Fruit fly (Drosophila melanogaster) whole organism, embryonic: ENCODE data around the gene CG13063.

Experiments used
- Abd-B ChIP-seq: fragments of 200-800 bp; sonication (Bioruptor generic); optimal IDR thresholded peaks from 2 replicates; lab custom pipeline; 2018; ENCODE audit warnings: missing biosample characterization, mild to moderate bottlenecking, missing genetic modification characterization, moderate library complexity
- CG10543 ChIP-seq: fragments of 200-800 bp; sonication (Bioruptor generic); optimal IDR thresholded peaks from 3 replicates; lab custom pipeline; 2017; ENCODE audit warnings: missing biosample characterization, mild to moderate bottlenecking, missing genetic modification characterization, moderate library complexity
- CG12219 ChIP-seq: fragments of 200-800 bp; sonication (Bioruptor generic); optimal IDR thresholded peaks from 3 replicates; lab custom pipeline; 2018; ENCODE audit warnings: missing biosample characterization, mild to moderate bottlenecking, missing genetic modification characterization
- CG12942 ChIP-seq: fragments of 200-800 bp; sonication (Bioruptor generic); optimal IDR thresholded peaks from 3 replicates; lab custom pipeline; 2016; ENCODE audit warnings: missing biosample characterization, missing genetic modification characterization
- CG13894 ChIP-seq: fragments of 200-800 bp; sonication (Bioruptor generic); optimal IDR thresholded peaks from 3 replicates; lab custom pipeline; 2018; ENCODE audit warnings: missing biosample characterization, mild to moderate bottlenecking, missing genetic modification characterization, moderate library complexity
- CG14014 ChIP-seq: fragments of 200-800 bp; sonication (Bioruptor generic); IDR thresholded peaks from 2 replicates; pipeline ENCODE4 v1.3.6; 2022; ENCODE audit warnings: missing biosample characterization, missing genetic modification characterization
- CG14667 ChIP-seq: fragments of 200-800 bp; sonication (Bioruptor generic); IDR thresholded peaks from 2 replicates; pipeline ENCODE4 v1.3.6; 2022; ENCODE audit warnings: missing biosample characterization, missing genetic modification characterization
- CG15514 ChIP-seq: fragments of 200-800 bp; sonication (Bioruptor generic); optimal IDR thresholded peaks from 3 replicates; lab custom pipeline; 2017; ENCODE audit warnings: missing biosample characterization, missing genetic modification characterization, mild to moderate bottlenecking, moderate library complexity, missing genetic modification reagents
- CG16863 ChIP-seq: fragments of 200-800 bp; sonication (Bioruptor generic); optimal IDR thresholded peaks from 3 replicates; lab custom pipeline; 2016; ENCODE audit warnings: missing biosample characterization, missing genetic modification characterization
- CG17361 ChIP-seq: fragments of 200-800 bp; sonication (Bioruptor generic); IDR thresholded peaks from 3 replicates; pipeline ENCODE4 v1.3.6; 2022; ENCODE audit warnings: missing biosample characterization, missing genetic modification characterization
- CG2678 ChIP-seq: fragments of 200-800 bp; sonication (Bioruptor generic); optimal IDR thresholded peaks from 3 replicates; lab custom pipeline; 2019; ENCODE audit warnings: missing biosample characterization, mild to moderate bottlenecking, missing genetic modification characterization, moderate library complexity
- CG3065 ChIP-seq: fragments of 200-800 bp; sonication (Bioruptor generic); optimal IDR thresholded peaks from 2 replicates; lab custom pipeline; 2016; ENCODE audit warnings: missing biosample characterization, missing genetic modification characterization
- CG32767 ChIP-seq: fragments of 200-800 bp; sonication (Bioruptor generic); IDR thresholded peaks from 2 replicates; pipeline ENCODE4 v1.3.6; 2022; ENCODE audit warnings: missing biosample characterization, missing genetic modification characterization
- CG34376 ChIP-seq: fragments of 200-800 bp; sonication (Bioruptor generic); optimal IDR thresholded peaks from 2 replicates; lab custom pipeline; 2018; ENCODE audit warnings: missing biosample characterization, mild to moderate bottlenecking, missing genetic modification characterization
- CG5245 ChIP-seq: fragments of 200-800 bp; sonication (Bioruptor generic); optimal IDR thresholded peaks from 3 replicates; lab custom pipeline; 2016; ENCODE audit warnings: missing biosample characterization, missing genetic modification characterization
- CG6689 ChIP-seq: fragments of 200-800 bp; sonication (Bioruptor generic); IDR thresholded peaks from 2 replicates; pipeline ENCODE4 v1.3.6; 2022; ENCODE audit warnings: missing biosample characterization, missing genetic modification characterization
- CG6765 ChIP-seq: fragments of 200-800 bp; sonication (Bioruptor generic); optimal IDR thresholded peaks from 3 replicates; lab custom pipeline; 2017; ENCODE audit warnings: missing biosample characterization, mild to moderate bottlenecking, missing genetic modification characterization
- CG7928 ChIP-seq: fragments of 200-800 bp; sonication (Bioruptor generic); optimal IDR thresholded peaks from 2 replicates; lab custom pipeline; 2017; ENCODE audit warnings: missing biosample characterization, mild to moderate bottlenecking, missing genetic modification characterization
- CG8924 ChIP-seq: fragments of 200-800 bp; optimal IDR thresholded peaks from 3 replicates; lab custom pipeline; 2019; ENCODE audit warnings: missing biosample characterization, mild to moderate bottlenecking, missing genetic modification characterization, moderate library complexity
- CG9215 ChIP-seq: fragments of 200-800 bp; sonication (Bioruptor generic); IDR thresholded peaks from 2 replicates; pipeline ENCODE4 v1.3.6; 2022; ENCODE audit warnings: missing biosample characterization, missing genetic modification characterization
- CG9609 ChIP-seq: fragments of 200-800 bp; sonication (Bioruptor generic); optimal IDR thresholded peaks from 3 replicates; lab custom pipeline; 2016; ENCODE audit warnings: missing biosample characterization, missing genetic modification characterization
- CHES-1-like ChIP-seq: fragments of 200-800 bp; sonication (Bioruptor generic); optimal IDR thresholded peaks from 2 replicates; lab custom pipeline; 2016; ENCODE audit warnings: missing biosample characterization, missing genetic modification characterization
- Dbx ChIP-seq: fragments of 200-800 bp; sonication (Bioruptor generic); IDR thresholded peaks from 3 replicates; pipeline ENCODE4 v1.3.6; 2022; ENCODE audit warnings: missing biosample characterization, missing genetic modification characterization
- Fer1 ChIP-seq: fragments of 200-800 bp; sonication (Bioruptor generic); optimal IDR thresholded peaks from 2 replicates; lab custom pipeline; 2017; ENCODE audit warnings: missing biosample characterization, mild to moderate bottlenecking, missing genetic modification characterization
- Hmr ChIP-seq: fragments of 200-800 bp; sonication (Bioruptor generic); optimal IDR thresholded peaks from 3 replicates; lab custom pipeline; 2017; ENCODE audit warnings: mild to moderate bottlenecking, missing biosample characterization, missing genetic modification reagents, missing genetic modification characterization
- Hr3 ChIP-seq: fragments of 200-800 bp; sonication (Bioruptor generic); optimal IDR thresholded peaks from 3 replicates; lab custom pipeline; 2016; ENCODE audit warnings: missing biosample characterization, missing genetic modification characterization
- Kr ChIP-seq: fragments of 200-800 bp; sonication (Bioruptor generic); optimal IDR thresholded peaks from 2 replicates; lab custom pipeline; 2017; ENCODE audit warnings: missing biosample characterization, mild to moderate bottlenecking, missing genetic modification characterization
- MESR4 ChIP-seq: fragments of 200-800 bp; sonication (Bioruptor generic); optimal IDR thresholded peaks from 2 replicates; lab custom pipeline; 2018; ENCODE audit warnings: missing biosample characterization, mild to moderate bottlenecking, missing genetic modification characterization, moderate library complexity
- NfI ChIP-seq: fragments of 200-800 bp; sonication (Bioruptor generic); optimal IDR thresholded peaks from 3 replicates; lab custom pipeline; 2018; ENCODE audit warnings: missing biosample characterization, mild to moderate bottlenecking, missing genetic modification characterization, moderate library complexity
- Ptx1 ChIP-seq: fragments of 200-800 bp; sonication (Bioruptor generic); IDR thresholded peaks from 2 replicates; pipeline ENCODE4 v1.3.6; 2022; ENCODE audit warnings: missing biosample characterization, missing genetic modification characterization
- Side ChIP-seq: fragments of 200-800 bp; sonication (Bioruptor generic); optimal IDR thresholded peaks from 2 replicates; lab custom pipeline; 2016; ENCODE audit warnings: missing biosample characterization, missing genetic modification characterization
- Sox102F ChIP-seq: fragments of 200-800 bp; sonication (Bioruptor generic); optimal IDR thresholded peaks from 2 replicates; lab custom pipeline; 2018; ENCODE audit warnings: missing biosample characterization, mild to moderate bottlenecking, missing genetic modification characterization, moderate library complexity
- YL-1 ChIP-seq: fragments of 200-800 bp; sonication (Bioruptor generic); optimal IDR thresholded peaks from 3 replicates; lab custom pipeline; 2017; ENCODE audit warnings: missing biosample characterization, mild to moderate bottlenecking, missing genetic modification characterization
- abd-A ChIP-seq: fragments of 200-800 bp; sonication (Bioruptor generic); optimal IDR thresholded peaks from 3 replicates; lab custom pipeline; 2019; ENCODE audit warnings: missing biosample characterization, mild to moderate bottlenecking, missing genetic modification characterization, moderate library complexity
- aop ChIP-seq: fragments of 200-800 bp; sonication (Bioruptor generic); IDR thresholded peaks from 2 replicates; pipeline ENCODE4 v1.3.6; 2022; ENCODE audit warnings: missing biosample characterization, missing genetic modification characterization
- ara ChIP-seq: fragments of 200-800 bp; sonication (Bioruptor generic); IDR thresholded peaks from 2 replicates; pipeline ENCODE4 v1.3.6; 2022; ENCODE audit warnings: missing biosample characterization, missing genetic modification characterization
- bsh ChIP-seq, 2 experiments: fragments of 200-800 bp; sonication (Bioruptor generic); optimal IDR thresholded peaks; 2 replicates each; lab custom pipeline; 2017 to 2018; ENCODE audit warnings: mild to moderate bottlenecking in 2 of 2, missing biosample characterization in 2 of 2, missing genetic modification characterization in 2 of 2, moderate library complexity in 1 of 2
- chn ChIP-seq: fragments of 200-800 bp; sonication (Bioruptor generic); optimal IDR thresholded peaks from 2 replicates; lab custom pipeline; 2016; ENCODE audit warnings: missing biosample characterization, missing genetic modification characterization
- jing ChIP-seq: fragments of 200-800 bp; sonication (Bioruptor generic); optimal IDR thresholded peaks from 2 replicates; lab custom pipeline; 2018; ENCODE audit warnings: missing biosample characterization, mild to moderate bottlenecking, missing genetic modification characterization
- lab ChIP-seq: fragments of 200-800 bp; sonication (Bioruptor generic); optimal IDR thresholded peaks from 3 replicates; lab custom pipeline; 2017; ENCODE audit warnings: missing biosample characterization, missing genetic modification characterization, mild to moderate bottlenecking, moderate library complexity, missing genetic modification reagents
- lmd ChIP-seq: fragments of 200-800 bp; sonication (Bioruptor generic); IDR thresholded peaks from 2 replicates; pipeline ENCODE4 v1.3.6; 2022; ENCODE audit warnings: missing biosample characterization, missing genetic modification characterization
- lov ChIP-seq, 2 experiments: fragments of 200-800 bp in 1 of 2; fragments of >200 bp in 1 of 2; sonication (Bioruptor generic) in 1 of 2; IDR thresholded peaks in 1 of 2; optimal IDR thresholded peaks in 1 of 2; 2 replicates in 1 of 2; 3 replicates in 1 of 2; pipeline versions ENCODE4 v1.3.6 to Lab custom; 2017 to 2022; ENCODE audit warnings: missing biosample characterization in 1 of 2, missing genetic modification characterization in 1 of 2
- nau ChIP-seq: fragments of 200-800 bp; sonication (Bioruptor generic); optimal IDR thresholded peaks from 3 replicates; lab custom pipeline; 2017; ENCODE audit warnings: missing biosample characterization, mild to moderate bottlenecking, missing genetic modification characterization, missing genetic modification reagents
- ranshi ChIP-seq: fragments of 200-800 bp; sonication (Bioruptor generic); IDR thresholded peaks from 2 replicates; pipeline ENCODE4 v1.3.6; 2022; ENCODE audit warnings: missing biosample characterization, missing genetic modification characterization
- run ChIP-seq: fragments of 200-800 bp; sonication (Bioruptor generic); optimal IDR thresholded peaks from 3 replicates; lab custom pipeline; 2018; ENCODE audit warnings: missing biosample characterization, mild to moderate bottlenecking, missing genetic modification characterization
- so ChIP-seq: fragments of 200-800 bp; sonication (Bioruptor generic); IDR thresholded peaks from 3 replicates; pipeline ENCODE4 v1.3.6; 2022; ENCODE audit warnings: missing biosample characterization, missing genetic modification characterization
- tgo ChIP-seq: fragments of 200-800 bp; sonication (Bioruptor generic); IDR thresholded peaks from 3 replicates; pipeline ENCODE4 v1.3.6; 2022; ENCODE audit warnings: missing biosample characterization, missing genetic modification characterization
- tio ChIP-seq: fragments of 200-800 bp; sonication (Bioruptor generic); optimal IDR thresholded peaks from 2 replicates; lab custom pipeline; 2017; ENCODE audit warnings: missing biosample characterization, missing genetic modification characterization, inconsistent platforms
- ttk ChIP-seq: fragments of 200-800 bp; sonication (Bioruptor generic); IDR thresholded peaks from 2 replicates; pipeline ENCODE4 v2.1.2; 2022; ENCODE audit warnings: missing biosample characterization, missing genetic modification characterization

Gene CG13063

DNA sequence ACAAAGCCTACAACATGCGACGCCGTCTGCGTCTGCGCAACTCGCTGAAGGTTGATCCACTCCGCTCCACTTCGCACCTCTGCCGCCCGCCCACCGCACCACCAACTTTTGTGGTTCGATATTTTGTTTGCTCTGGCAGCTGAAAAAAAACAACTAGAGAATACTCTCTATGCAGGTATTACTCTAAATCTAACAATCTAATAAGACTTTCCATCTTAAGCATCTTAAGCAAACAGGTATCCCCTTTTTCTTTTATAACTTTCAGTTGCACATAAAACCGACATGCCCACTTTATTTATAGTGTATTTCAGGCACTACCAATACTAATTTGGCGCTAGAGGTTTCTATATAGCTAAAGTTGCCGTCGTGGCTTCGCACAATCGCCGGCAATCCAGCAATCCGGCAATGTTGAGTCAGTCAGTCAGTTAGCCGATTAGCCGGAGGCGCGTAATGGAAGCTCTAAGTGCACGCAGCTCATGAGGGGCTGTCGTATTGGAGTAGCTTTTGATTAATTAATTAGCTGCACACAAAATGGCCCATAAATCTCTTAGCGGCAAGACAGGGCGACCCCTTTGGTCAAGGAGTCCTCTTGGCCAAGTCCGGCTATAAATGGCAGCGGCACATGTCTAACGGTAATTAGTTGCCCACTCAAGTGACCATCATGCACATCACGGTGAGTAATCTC, 21.9 kb downstream of the CG13063 start, which contains the start of gene CG13058 (continued):
- TF ChIP-seq bsh (GFP tag; optimal IDR thresholded peaks at IDR 0.05; lab: Kevin White, UChicago) (peak in 1 of 2 experiments; percentile 3), CG15514 (GFP tag; lab: Kevin White, UChicago) (peak; percentile 51), CG14667 (GFP tag; lab: Robert Waterston, UW) (0 out of 2 replicates have a peak, but pooled peaks have one; percentile 22), CHES-1-like (GFP tag; lab: Kevin White, UChicago) (peak; percentile 59), nau (peak; percentile 56), CG16863 (GFP tag; lab: Kevin White, UChicago) (peak; percentile 70), Dbx (GFP tag; lab: Robert Waterston, UW) (peak; percentile 64; the same call in 2 of the 3 replicates), lmd (GFP tag; lab: Robert Waterston, UW) (peak; percentile 67), YL-1 (GFP tag; lab: Kevin White, UChicago) (no peak), Kr (GFP tag; lab: Kevin White, UChicago) (no peak), ara (GFP tag; lab: Robert Waterston, UW) (no peak), CG3065 (GFP tag; lab: Kevin White, UChicago) (no peak), CG9609 (GFP tag; lab: Kevin White, UChicago) (peak; percentile 61), Ptx1 (GFP tag; lab: Robert Waterston, UW) (peak; percentile 64), Fer1 (GFP tag; lab: Kevin White, UChicago) (peak; percentile 84), chn (GFP tag; lab: Kevin White, UChicago) (peak; percentile 46), aop (GFP tag; lab: Robert Waterston, UW) (no peak), abd-A (tag; lab: Kevin White, UChicago) (no peak), Abd-B (GFP tag; lab: Kevin White, UChicago) (peak; percentile 18), CG13894 (tag; lab: Kevin White, UChicago) (peak; percentile 53), CG7928 (GFP tag; lab: Kevin White, UChicago) (peak; percentile 25), ranshi (GFP tag; lab: Robert Waterston, UW) (peak; percentile 73), jing (GFP tag; lab: Kevin White, UChicago) (peak; percentile 42), CG8924 (tag; lab: Kevin White, UChicago) (peak; percentile 70), CG12942 (peak; percentile 45), CG32767 (GFP tag; lab: Robert Waterston, UW) (peak; percentile 71; the same call in 1 of the 2 replicates), so (GFP tag; lab: Robert Waterston, UW) (peak; percentile 89), tgo (GFP tag; lab: Robert Waterston, UW) (peak; percentile 52; the same call in 2 of the 3 replicates), CG6765 (GFP tag; lab: Kevin White, UChicago) (no peak), Sox102F (peak; percentile 75), lov (optimal IDR thresholded peaks at IDR 0.05; lab: Kevin White, UChicago) (no peak), lov (GFP tag; IDR thresholded peaks at IDR 0.05; lab: Robert Waterston, UW) (no peak), NfI (GFP tag; lab: Kevin White, UChicago) (peak; percentile 67), CG9215 (GFP tag; lab: Robert Waterston, UW) (peak; percentile 18; the same call in 1 of the 2 replicates), MESR4 (no peak), run (tag; lab: Kevin White, UChicago) (peak; percentile 32), CG17361 (GFP tag; lab: Robert Waterston, UW) (peak; percentile 60; the same call in 2 of the 3 replicates), Hmr (GFP tag; lab: Kevin White, UChicago) (peak; percentile 61), CG14014 (peak; percentile 82), CG34376 (GFP tag; lab: Kevin White, UChicago) (peak; percentile 3), Side (GFP tag; lab: Kevin White, UChicago) (no peak), CG5245 (GFP tag; lab: Kevin White, UChicago) (peak; percentile 21), CG6689 (GFP tag; lab: Robert Waterston, UW) (peak; percentile 40; the same call in 1 of the 2 replicates), ttk (peak; percentile 44), CG12219 (peak; percentile 74), tio (GFP tag; lab: Kevin White, UChicago) (peak; percentile 2), CG2678 (tag; lab: Kevin White, UChicago) (peak; percentile 78), Hr3 (GFP tag; lab: Kevin White, UChicago) (peak; percentile 48), CG10543 (peak; percentile 31), lab (GFP tag; lab: Kevin White, UChicago) (peak; percentile 83)
